Fruit fly (Drosophila melanogaster): ENCODE measurements around the gene HP1e.

dm6 chr3R:9365893-9366500 is 44.4 kb downstream of the HP1e start:
- TF ChIP-seq jim (GFP tag; optimal IDR thresholded peaks at IDR 0.05) (no peak), Abd-B (GFP tag; optimal IDR thresholded peaks at IDR 0.05) (no peak), usp (GFP tag; optimal IDR thresholded peaks at IDR 0.05) (no peak), CG9705 (GFP tag; optimal IDR thresholded peaks at IDR 0.05) (no peak), Dfd (GFP tag; optimal IDR thresholded peaks at IDR 0.05) (no peak)
